Fruit fly (Drosophila melanogaster) whole organism, embryonic: ENCODE data around the gene CG5262.

ENCODE experiments used
- CG10654 ChIP-seq: fragments of 200-800 bp; sonication (Bioruptor generic); optimal IDR thresholded peaks from 2 replicates; lab custom pipeline; 2016; ENCODE audit warnings: missing biosample characterization, missing genetic modification characterization
- CG11696 ChIP-seq: fragments of 200-800 bp; sonication (Bioruptor generic); IDR thresholded peaks from 2 replicates; pipeline ENCODE4 v1.3.6; 2022; ENCODE audit warnings: missing biosample characterization, missing genetic modification characterization
- CG11723 ChIP-seq: fragments of 200-800 bp; sonication (Bioruptor generic); optimal IDR thresholded peaks from 2 replicates; lab custom pipeline; 2017; ENCODE audit warnings: missing biosample characterization, mild to moderate bottlenecking, missing genetic modification characterization
- CG12219 ChIP-seq: fragments of 200-800 bp; sonication (Bioruptor generic); optimal IDR thresholded peaks from 3 replicates; lab custom pipeline; 2018; ENCODE audit warnings: missing biosample characterization, mild to moderate bottlenecking, missing genetic modification characterization
- CG1233 ChIP-seq: fragments of 200-800 bp; sonication (Bioruptor generic); optimal IDR thresholded peaks from 4 replicates; lab custom pipeline; 2018; ENCODE audit warnings: missing biosample characterization, mild to moderate bottlenecking, missing genetic modification characterization
- CG12391 ChIP-seq: fragments of 200-800 bp; sonication (Bioruptor generic); optimal IDR thresholded peaks from 3 replicates; lab custom pipeline; 2018; ENCODE audit warnings: missing biosample characterization, mild to moderate bottlenecking, missing genetic modification characterization, moderate library complexity
- CG15011 ChIP-seq: fragments of 200-800 bp; sonication (Bioruptor generic); optimal IDR thresholded peaks from 3 replicates; lab custom pipeline; 2018; ENCODE audit warnings: missing biosample characterization, mild to moderate bottlenecking, missing genetic modification characterization
- CG17568 ChIP-seq: fragments of 200-800 bp; sonication (Bioruptor generic); optimal IDR thresholded peaks from 2 replicates; lab custom pipeline; 2018; ENCODE audit warnings: missing biosample characterization, mild to moderate bottlenecking, missing genetic modification characterization, moderate library complexity
- CG17612 ChIP-seq: fragments of 200-800 bp; sonication (Bioruptor generic); IDR thresholded peaks from 2 replicates; pipeline ENCODE4 v1.3.6; 2022; ENCODE audit warnings: missing biosample characterization, missing genetic modification characterization
- CG30431 ChIP-seq: fragments of 200-800 bp; sonication (Bioruptor generic); optimal IDR thresholded peaks from 2 replicates; lab custom pipeline; 2017; ENCODE audit warnings: missing biosample characterization, missing genetic modification characterization
- CG3065 ChIP-seq: fragments of 200-800 bp; sonication (Bioruptor generic); optimal IDR thresholded peaks from 2 replicates; lab custom pipeline; 2016; ENCODE audit warnings: missing biosample characterization, missing genetic modification characterization
- CG3281 ChIP-seq: fragments of 200-800 bp; sonication (Bioruptor generic); optimal IDR thresholded peaks from 3 replicates; lab custom pipeline; 2017; ENCODE audit warnings: missing biosample characterization, mild to moderate bottlenecking, missing genetic modification characterization
- CG34422 ChIP-seq: fragments of 200-800 bp; sonication (Bioruptor generic); IDR thresholded peaks from 3 replicates; pipeline ENCODE4 v1.3.6; 2022; ENCODE audit warnings: missing biosample characterization, missing genetic modification characterization
- CG4424 ChIP-seq: fragments of 200-800 bp; sonication (Bioruptor generic); optimal IDR thresholded peaks from 3 replicates; lab custom pipeline; 2016; ENCODE audit warnings: missing biosample characterization, missing genetic modification characterization
- CG4617 ChIP-seq: fragments of 200-800 bp; sonication (Bioruptor generic); optimal IDR thresholded peaks from 3 replicates; lab custom pipeline; 2016; ENCODE audit warnings: missing biosample characterization, missing genetic modification characterization, borderline replicate concordance
- CG5953 ChIP-seq: fragments of 200-800 bp; sonication (Bioruptor generic); IDR thresholded peaks from 2 replicates; pipeline ENCODE4 v1.3.6; 2022; ENCODE audit warnings: missing biosample characterization, missing genetic modification characterization
- CG6813 ChIP-seq: fragments of 200-800 bp; sonication (Bioruptor generic); optimal IDR thresholded peaks from 2 replicates; lab custom pipeline; 2017; ENCODE audit warnings: missing biosample characterization, missing genetic modification characterization, mild to moderate bottlenecking, moderate library complexity, missing genetic modification reagents
- CG7928 ChIP-seq: fragments of 200-800 bp; sonication (Bioruptor generic); optimal IDR thresholded peaks from 2 replicates; lab custom pipeline; 2017; ENCODE audit warnings: missing biosample characterization, mild to moderate bottlenecking, missing genetic modification characterization
- CG8089 ChIP-seq: fragments of 200-800 bp; sonication (Bioruptor generic); optimal IDR thresholded peaks from 3 replicates; lab custom pipeline; 2016; ENCODE audit warnings: missing biosample characterization, missing genetic modification characterization
- CG8924 ChIP-seq: fragments of 200-800 bp; optimal IDR thresholded peaks from 3 replicates; lab custom pipeline; 2019; ENCODE audit warnings: missing biosample characterization, mild to moderate bottlenecking, missing genetic modification characterization, moderate library complexity
- CG9609 ChIP-seq: fragments of 200-800 bp; sonication (Bioruptor generic); optimal IDR thresholded peaks from 3 replicates; lab custom pipeline; 2016; ENCODE audit warnings: missing biosample characterization, missing genetic modification characterization
- Doc3 ChIP-seq: fragments of 200-800 bp; sonication (Bioruptor generic); IDR thresholded peaks from 3 replicates; pipeline ENCODE4 v1.3.6; 2022; ENCODE audit warnings: missing biosample characterization, missing genetic modification characterization; ENCODE audit not compliant: partially characterized antibody
- Ets65A ChIP-seq: fragments of 200-800 bp; sonication (Bioruptor generic); peaks from one replicate; lab custom pipeline; 2016; ENCODE audit warnings: missing biosample characterization, missing genetic modification characterization
- Hey ChIP-seq: fragments of 200-800 bp; sonication (Bioruptor generic); optimal IDR thresholded peaks from 3 replicates; lab custom pipeline; 2018; ENCODE audit warnings: missing biosample characterization, mild to moderate bottlenecking, missing genetic modification characterization
- Mes4 ChIP-seq: fragments of 200-800 bp; sonication (Bioruptor generic); optimal IDR thresholded peaks from 2 replicates; lab custom pipeline; 2016; ENCODE audit warnings: missing biosample characterization, missing genetic modification characterization
- NfI ChIP-seq: fragments of 200-800 bp; sonication (Bioruptor generic); optimal IDR thresholded peaks from 3 replicates; lab custom pipeline; 2018; ENCODE audit warnings: missing biosample characterization, mild to moderate bottlenecking, missing genetic modification characterization, moderate library complexity
- Sox100B ChIP-seq: fragments of 200-800 bp; sonication (Bioruptor generic); optimal IDR thresholded peaks from 3 replicates; lab custom pipeline; 2018; ENCODE audit warnings: missing biosample characterization, mild to moderate bottlenecking, missing genetic modification characterization
- Sox102F ChIP-seq: fragments of 200-800 bp; sonication (Bioruptor generic); optimal IDR thresholded peaks from 2 replicates; lab custom pipeline; 2018; ENCODE audit warnings: missing biosample characterization, mild to moderate bottlenecking, missing genetic modification characterization, moderate library complexity
- Ssrp ChIP-seq: fragments of 200-800 bp; sonication (Bioruptor generic); optimal IDR thresholded peaks from 2 replicates; lab custom pipeline; 2018; ENCODE audit warnings: missing biosample characterization, mild to moderate bottlenecking, missing genetic modification characterization, moderate library complexity
- bab2 ChIP-seq: fragments of 200-800 bp; sonication (Bioruptor generic); optimal IDR thresholded peaks from 2 replicates; lab custom pipeline; 2016; ENCODE audit warnings: missing biosample characterization, missing genetic modification characterization
- corto ChIP-seq: fragments of 200-800 bp; sonication (Bioruptor generic); optimal IDR thresholded peaks from 2 replicates; lab custom pipeline; 2016; ENCODE audit warnings: missing biosample characterization, mild to moderate bottlenecking, missing genetic modification characterization, moderate library complexity
- emc ChIP-seq: fragments of 200-800 bp; sonication (Bioruptor generic); optimal IDR thresholded peaks from 2 replicates; lab custom pipeline; 2016; ENCODE audit warnings: missing biosample characterization, missing genetic modification characterization
- ewg ChIP-seq: fragments of 200-800 bp; sonication (Bioruptor generic); optimal IDR thresholded peaks from 3 replicates; lab custom pipeline; 2017; ENCODE audit warnings: mild to moderate bottlenecking, missing biosample characterization, missing genetic modification reagents, missing genetic modification characterization
- fd96Cb ChIP-seq: fragments of 200-800 bp; sonication (Bioruptor generic); optimal IDR thresholded peaks from 2 replicates; lab custom pipeline; 2018; ENCODE audit warnings: missing biosample characterization, mild to moderate bottlenecking, missing genetic modification characterization, moderate library complexity
- gem ChIP-seq: fragments of 200-800 bp; sonication (Bioruptor generic); optimal IDR thresholded peaks from 2 replicates; lab custom pipeline; 2019; ENCODE audit warnings: missing biosample characterization, mild to moderate bottlenecking, missing genetic modification characterization, moderate library complexity
- grau ChIP-seq: fragments of 200-800 bp; optimal IDR thresholded peaks from 3 replicates; lab custom pipeline; 2019; ENCODE audit warnings: missing biosample characterization, mild to moderate bottlenecking, missing genetic modification characterization, moderate library complexity
- hbn ChIP-seq: fragments of 200-800 bp; sonication (Bioruptor generic); IDR thresholded peaks from 2 replicates; pipeline ENCODE4 v1.3.6; 2022; ENCODE audit warnings: missing biosample characterization, missing genetic modification characterization; ENCODE audit not compliant: partially characterized antibody
- her ChIP-seq: fragments of 200-800 bp; sonication (Bioruptor generic); optimal IDR thresholded peaks from 2 replicates; lab custom pipeline; 2016; ENCODE audit warnings: missing biosample characterization, missing genetic modification characterization
- lola ChIP-seq, 3 experiments: fragments of >200 bp in 2 of 3; fragments of 200-800 bp in 1 of 3; sonication (Bioruptor generic) in 1 of 3; optimal IDR thresholded peaks; 2 replicates each; lab custom pipeline; 2017 to 2019; ENCODE audit warnings: missing biosample characterization in 3 of 3, missing genetic modification characterization in 3 of 3, mild to moderate bottlenecking in 1 of 3, moderate library complexity in 1 of 3
- luna ChIP-seq: fragments of 200-800 bp; sonication (Bioruptor generic); optimal IDR thresholded peaks from 2 replicates; lab custom pipeline; 2016; ENCODE audit warnings: missing biosample characterization, missing genetic modification characterization
- pan ChIP-seq, 4 experiments: fragments of >200 bp in 3 of 4; fragments of 200-800 bp in 1 of 4; sonication (Bioruptor generic) in 1 of 4; optimal IDR thresholded peaks in 3 of 4; IDR thresholded peaks in 1 of 4; 2 replicates each; pipeline versions ENCODE4 v1.3.6 to Lab custom; 2017 to 2022; ENCODE audit warnings: missing biosample characterization in 2 of 4, missing genetic modification characterization in 2 of 4, mixed read lengths in 1 of 4
- pb ChIP-seq: fragments of 200-800 bp; sonication (Bioruptor generic); optimal IDR thresholded peaks from 3 replicates; lab custom pipeline; 2016; ENCODE audit warnings: missing biosample characterization, missing genetic modification characterization
- prd ChIP-seq, 3 experiments: fragments of >200 bp in 2 of 3; fragments of 200-800 bp in 1 of 3; sonication (Bioruptor generic) in 1 of 3; optimal IDR thresholded peaks in 2 of 3; IDR thresholded peaks in 1 of 3; 2 replicates in 2 of 3; 3 replicates in 1 of 3; pipeline versions ENCODE4 v1.3.6 to Lab custom; 2017 to 2022; ENCODE audit warnings: missing biosample characterization in 1 of 3, missing genetic modification characterization in 1 of 3
- sens ChIP-seq: fragments of 200-800 bp; sonication (Bioruptor generic); peaks from one replicate; lab custom pipeline; 2016; ENCODE audit warnings: missing biosample characterization, missing genetic modification characterization
- slou ChIP-seq: fragments of 200-800 bp; sonication (Bioruptor generic); optimal IDR thresholded peaks from 3 replicates; lab custom pipeline; 2016; ENCODE audit warnings: missing biosample characterization, missing genetic modification characterization
- sr ChIP-seq: fragments of 200-800 bp; sonication (Bioruptor generic); IDR thresholded peaks from 3 replicates; pipeline ENCODE4 v1.3.6; 2022; ENCODE audit warnings: missing biosample characterization, missing genetic modification characterization
- tna ChIP-seq: fragments of 200-800 bp; sonication (Bioruptor generic); IDR thresholded peaks from 2 replicates; pipeline ENCODE4 v1.3.6; 2022; ENCODE audit warnings: missing biosample characterization, missing genetic modification characterization; ENCODE audit not compliant: partially characterized antibody

CG5262 gene

dm6 chr3L:20471499-20472313 is 41.4 kb upstream of the CG5262 start:
- peak; percentile 61 for TF ChIP-seq Hey (tag; lab: Kevin White, UChicago)
- TF ChIP-seq CG17568 (GFP tag; lab: Kevin White, UChicago), result peak; percentile 69
- peak; percentile 57 for TF ChIP-seq Sox102F (GFP tag; lab: Kevin White, UChicago)
- TF ChIP-seq fd96Cb, result no peak
- TF ChIP-seq CG1233 (GFP tag; lab: Kevin White, UChicago), result peak; percentile 69
- TF ChIP-seq CG3065, result peak; percentile 22
- no peak for TF ChIP-seq corto
- no peak for TF ChIP-seq Doc3
- no peak for TF ChIP-seq CG17612 (GFP tag; lab: Robert Waterston, UW)
- TF ChIP-seq luna (GFP tag; lab: Kevin White, UChicago), result peak; percentile 5
- TF ChIP-seq CG34422 (GFP tag; lab: Robert Waterston, UW), result peak; percentile 40; the same call in 1 of the 3 replicates
- peak; percentile 47; the same call in 1 of the 2 replicates for TF ChIP-seq CG5953
- TF ChIP-seq slou (GFP tag; lab: Kevin White, UChicago), result peak; percentile 40
- peak in 1 of 3 experiments; percentile 49 for TF ChIP-seq lola (GFP tag; optimal IDR thresholded peaks at IDR 0.05; lab: Kevin White, UChicago)
- TF ChIP-seq ewg, result peak; percentile 32
- peak; percentile 83 for TF ChIP-seq CG8089
- no peak for TF ChIP-seq emc (GFP tag; lab: Kevin White, UChicago)
- TF ChIP-seq CG6813 (GFP tag; lab: Kevin White, UChicago), result peak; percentile 73
- TF ChIP-seq bab2, result peak; percentile 81
- peak; percentile 41 for TF ChIP-seq CG8924
- peak; percentile 7 for TF ChIP-seq CG4424
- peak; percentile 27 for TF ChIP-seq CG30431 (GFP tag; lab: Kevin White, UChicago)
- TF ChIP-seq CG15011 (GFP tag; lab: Kevin White, UChicago), result peak; percentile 73
- TF ChIP-seq CG4617, result peak; percentile 15
- peak; percentile 44 for TF ChIP-seq CG11723
- peak; percentile 27 for TF ChIP-seq NfI (GFP tag; lab: Kevin White, UChicago)
- TF ChIP-seq Ets65A (GFP tag; lab: Kevin White, UChicago), result peak; percentile 47
- TF ChIP-seq CG11696 (GFP tag; lab: Robert Waterston, UW), result 0 out of 2 replicates have a peak, but pooled peaks have one; percentile 56
- TF ChIP-seq pb (GFP tag; lab: Kevin White, UChicago), result peak; percentile 4
- no peak for TF ChIP-seq Ssrp (tag; lab: Kevin White, UChicago)
- TF ChIP-seq pan (optimal IDR thresholded peaks at IDR 0.05; lab: Kevin White, UChicago), result no peak
- TF ChIP-seq pan (GFP tag; optimal IDR thresholded peaks at IDR 0.05 in 1 of 2, IDR thresholded peaks at IDR 0.05 in 1 of 2), result no peak
- TF ChIP-seq sens (GFP tag; lab: Kevin White, UChicago), result peak; percentile 95
- no peak for TF ChIP-seq tna
- peak; percentile 6 for TF ChIP-seq CG3281 (GFP tag; lab: Kevin White, UChicago)
- no peak for TF ChIP-seq hbn
- no peak for TF ChIP-seq CG7928
- TF ChIP-seq grau (tag; lab: Kevin White, UChicago), result peak; percentile 54
- peak; percentile 46 for TF ChIP-seq CG10654 (GFP tag; lab: Kevin White, UChicago)
- TF ChIP-seq her (GFP tag; lab: Kevin White, UChicago), result peak; percentile 72
- TF ChIP-seq Mes4 (GFP tag; lab: Kevin White, UChicago), result peak; percentile 68
- TF ChIP-seq prd (optimal IDR thresholded peaks at IDR 0.05; lab: Kevin White, UChicago), result no peak
- TF ChIP-seq prd (GFP tag; IDR thresholded peaks at IDR 0.05; lab: Robert Waterston, UW), result no peak
- TF ChIP-seq CG9609 (GFP tag; lab: Kevin White, UChicago), result peak; percentile 46
- peak; percentile 25 for TF ChIP-seq CG12391 (tag; lab: Kevin White, UChicago)
- peak; percentile 63; the same call in 2 of the 3 replicates for TF ChIP-seq sr
- TF ChIP-seq gem (tag; lab: Kevin White, UChicago), result peak; percentile 44
- peak; percentile 53 for TF ChIP-seq Sox100B (GFP tag; lab: Kevin White, UChicago)
- TF ChIP-seq CG12219, result peak; percentile 30
